Fruit fly (Drosophila melanogaster) whole organism, embryonic: Measurements from ENCODE around the gene CG18428.

Experiments
- B-H1 ChIP-seq: fragments of 200-800 bp; sonication (Bioruptor generic); IDR thresholded peaks from 3 replicates; pipeline ENCODE4 v1.3.6; 2022; ENCODE audit warnings: missing biosample characterization, missing genetic modification characterization
- CG12155 ChIP-seq: fragments of 200-800 bp; sonication (Bioruptor generic); optimal IDR thresholded peaks from 3 replicates; lab custom pipeline; 2016; ENCODE audit warnings: missing biosample characterization, missing genetic modification characterization
- CG13123 ChIP-seq: fragments of 200-800 bp; sonication (Bioruptor generic); optimal IDR thresholded peaks from 2 replicates; lab custom pipeline; 2016; ENCODE audit warnings: missing biosample characterization, missing genetic modification characterization
- CG13424 ChIP-seq: fragments of 200-800 bp; sonication (Bioruptor generic); optimal IDR thresholded peaks from 2 replicates; lab custom pipeline; 2019; ENCODE audit warnings: missing biosample characterization, mild to moderate bottlenecking, missing genetic modification characterization, moderate library complexity
- CG14710 ChIP-seq: fragments of 200-800 bp; sonication (Bioruptor generic); optimal IDR thresholded peaks from 3 replicates; lab custom pipeline; 2019; ENCODE audit warnings: missing biosample characterization, mild to moderate bottlenecking, missing genetic modification characterization, moderate library complexity
- CG15073 ChIP-seq: fragments of 200-800 bp; sonication (Bioruptor generic); optimal IDR thresholded peaks from 2 replicates; lab custom pipeline; 2016; ENCODE audit warnings: missing biosample characterization, missing genetic modification characterization
- CG16813 ChIP-seq: fragments of 200-800 bp; sonication (Bioruptor generic); IDR thresholded peaks from 3 replicates; pipeline ENCODE4 v1.3.6; 2022; ENCODE audit warnings: missing biosample characterization, missing genetic modification characterization; ENCODE audit not compliant: partially characterized antibody
- CG17359 ChIP-seq: fragments of 200-800 bp; sonication (Bioruptor generic); optimal IDR thresholded peaks from 3 replicates; lab custom pipeline; 2018; ENCODE audit warnings: missing biosample characterization, mild to moderate bottlenecking, missing genetic modification characterization, moderate library complexity
- CG18011 ChIP-seq: fragments of 200-800 bp; sonication (Bioruptor generic); optimal IDR thresholded peaks from 2 replicates; lab custom pipeline; 2017; ENCODE audit warnings: missing biosample characterization, missing genetic modification characterization, mild to moderate bottlenecking, moderate library complexity, missing genotype
- CG18599 ChIP-seq: fragments of 200-800 bp; sonication (Bioruptor generic); optimal IDR thresholded peaks from 3 replicates; lab custom pipeline; 2017; ENCODE audit warnings: missing biosample characterization, missing genetic modification characterization, mild to moderate bottlenecking, moderate library complexity, missing genetic modification reagents
- CG4360 ChIP-seq: fragments of 200-800 bp; sonication (Bioruptor generic); IDR thresholded peaks from 2 replicates; pipeline ENCODE4 v1.3.6; 2022; ENCODE audit warnings: missing biosample characterization, missing genetic modification characterization
- CG43689 ChIP-seq: fragments of 200-800 bp; sonication (Bioruptor generic); IDR thresholded peaks from 2 replicates; pipeline ENCODE4 v1.3.6; 2022; ENCODE audit warnings: missing biosample characterization, missing genetic modification characterization
- CG6689 ChIP-seq: fragments of 200-800 bp; sonication (Bioruptor generic); IDR thresholded peaks from 2 replicates; pipeline ENCODE4 v1.3.6; 2022; ENCODE audit warnings: missing biosample characterization, missing genetic modification characterization
- CG7745 ChIP-seq: fragments of 200-800 bp; sonication (Bioruptor generic); optimal IDR thresholded peaks from 2 replicates; lab custom pipeline; 2018; ENCODE audit warnings: missing biosample characterization, mild to moderate bottlenecking, missing genetic modification characterization, moderate library complexity
- CG7963 ChIP-seq: fragments of 200-800 bp; sonication (Bioruptor generic); IDR thresholded peaks from 3 replicates; pipeline ENCODE4 v1.3.6; 2022; ENCODE audit warnings: missing biosample characterization, missing genetic modification characterization; ENCODE audit not compliant: partially characterized antibody
- CG8388 ChIP-seq: fragments of 200-800 bp; sonication (Bioruptor generic); optimal IDR thresholded peaks from 2 replicates; lab custom pipeline; 2019; ENCODE audit warnings: missing biosample characterization, mild to moderate bottlenecking, missing genetic modification characterization, moderate library complexity
- CG8765 ChIP-seq: fragments of 200-800 bp; sonication (Bioruptor generic); IDR thresholded peaks from 2 replicates; pipeline ENCODE4 v1.3.6; 2022; ENCODE audit warnings: missing biosample characterization, missing genetic modification characterization
- CG9727 ChIP-seq: fragments of 200-800 bp; sonication (Bioruptor generic); optimal IDR thresholded peaks from 3 replicates; lab custom pipeline; 2017; ENCODE audit warnings: missing biosample characterization, mild to moderate bottlenecking, missing genetic modification characterization
- CG9797 ChIP-seq: fragments of 200-800 bp; sonication (Bioruptor generic); optimal IDR thresholded peaks from 3 replicates; lab custom pipeline; 2018; ENCODE audit warnings: missing biosample characterization, mild to moderate bottlenecking, missing genetic modification characterization
- CkIIα-i1 ChIP-seq: fragments of 200-800 bp; sonication (Bioruptor generic); IDR thresholded peaks from 2 replicates; pipeline ENCODE4 v1.3.6; 2022; ENCODE audit warnings: missing biosample characterization, missing genetic modification characterization
- Doc2 ChIP-seq: fragments of 200-800 bp; sonication (Bioruptor generic); IDR thresholded peaks from 2 replicates; pipeline ENCODE4 v1.3.6; 2022; ENCODE audit warnings: missing biosample characterization, missing genetic modification characterization
- ERR ChIP-seq: fragments of 200-800 bp; sonication (Bioruptor generic); optimal IDR thresholded peaks from 2 replicates; lab custom pipeline; 2016; ENCODE audit warnings: missing biosample characterization, missing genetic modification characterization
- Hmr ChIP-seq: fragments of 200-800 bp; sonication (Bioruptor generic); optimal IDR thresholded peaks from 3 replicates; lab custom pipeline; 2017; ENCODE audit warnings: mild to moderate bottlenecking, missing biosample characterization, missing genetic modification reagents, missing genetic modification characterization
- Hr51 ChIP-seq, 2 experiments: fragments of 200-800 bp; sonication (Bioruptor generic); optimal IDR thresholded peaks; 2 replicates in 1 of 2; 3 replicates in 1 of 2; lab custom pipeline; 2016 to 2018; ENCODE audit warnings: missing biosample characterization in 2 of 2, missing genetic modification characterization in 2 of 2, mild to moderate bottlenecking in 1 of 2, moderate library complexity in 1 of 2
- Mes4 ChIP-seq: fragments of 200-800 bp; sonication (Bioruptor generic); optimal IDR thresholded peaks from 2 replicates; lab custom pipeline; 2016; ENCODE audit warnings: missing biosample characterization, missing genetic modification characterization
- Oaz ChIP-seq: fragments of 200-800 bp; sonication (Bioruptor generic); IDR thresholded peaks from 2 replicates; pipeline ENCODE4 v1.3.6; 2022; ENCODE audit warnings: missing biosample characterization, missing genetic modification characterization
- Optix ChIP-seq: fragments of 200-800 bp; sonication (Bioruptor generic); IDR thresholded peaks from 3 replicates; pipeline ENCODE4 v1.3.6; 2022; ENCODE audit warnings: missing biosample characterization, missing genetic modification characterization
- Sin3A ChIP-seq: fragments of >200 bp; optimal IDR thresholded peaks from 2 replicates; lab custom pipeline; 2018
- ac ChIP-seq: fragments of 200-800 bp; sonication (Bioruptor generic); optimal IDR thresholded peaks from 3 replicates; lab custom pipeline; 2017; ENCODE audit warnings: missing biosample characterization, mild to moderate bottlenecking, missing genetic modification characterization
- br ChIP-seq: fragments of >200 bp; optimal IDR thresholded peaks from 2 replicates; lab custom pipeline; 2017
- btn ChIP-seq: fragments of 200-800 bp; sonication (Bioruptor generic); optimal IDR thresholded peaks from 2 replicates; lab custom pipeline; 2016; ENCODE audit warnings: missing biosample characterization, missing genetic modification characterization
- dimm ChIP-seq: fragments of 200-800 bp; sonication (Bioruptor generic); IDR thresholded peaks from 2 replicates; pipeline ENCODE4 v1.3.6; 2022; ENCODE audit warnings: missing biosample characterization, missing genetic modification characterization
- esg ChIP-seq: fragments of 200-800 bp; sonication (Bioruptor generic); conservative IDR thresholded peaks from 2 replicates; pipeline ENCODE4 v1.3.6; 2022; ENCODE audit warnings: missing biosample characterization, missing genetic modification characterization
- jing ChIP-seq: fragments of 200-800 bp; sonication (Bioruptor generic); optimal IDR thresholded peaks from 2 replicates; lab custom pipeline; 2018; ENCODE audit warnings: missing biosample characterization, mild to moderate bottlenecking, missing genetic modification characterization
- klu ChIP-seq: fragments of 200-800 bp; sonication (Bioruptor generic); IDR thresholded peaks from 2 replicates; pipeline ENCODE4 v1.3.6; 2022; ENCODE audit warnings: missing biosample characterization, missing genetic modification characterization
- pan ChIP-seq, 4 experiments: fragments of >200 bp in 3 of 4; fragments of 200-800 bp in 1 of 4; sonication (Bioruptor generic) in 1 of 4; optimal IDR thresholded peaks in 3 of 4; IDR thresholded peaks in 1 of 4; 2 replicates each; pipeline versions ENCODE4 v1.3.6 to Lab custom; 2017 to 2022; ENCODE audit warnings: missing biosample characterization in 2 of 4, missing genetic modification characterization in 2 of 4, mixed read lengths in 1 of 4
- peb ChIP-seq: fragments of 200-800 bp; sonication (Bioruptor generic); IDR thresholded peaks from 2 replicates; pipeline ENCODE4 v1.3.6; 2022; ENCODE audit warnings: missing biosample characterization, missing genetic modification characterization
- pho ChIP-seq: fragments of 200-800 bp; sonication (Bioruptor generic); optimal IDR thresholded peaks from 2 replicates; lab custom pipeline; 2016; ENCODE audit warnings: missing biosample characterization, missing genetic modification characterization
- pita ChIP-seq: fragments of 200-800 bp; sonication (Bioruptor generic); optimal IDR thresholded peaks from 2 replicates; lab custom pipeline; 2017; ENCODE audit warnings: missing biosample characterization, mild to moderate bottlenecking, missing genetic modification characterization
- pros ChIP-seq: fragments of 200-800 bp; sonication (Bioruptor generic); optimal IDR thresholded peaks from 3 replicates; lab custom pipeline; 2019; ENCODE audit warnings: missing biosample characterization, mild to moderate bottlenecking, missing genetic modification characterization, moderate library complexity
- pum ChIP-seq: fragments of 200-800 bp; sonication (Bioruptor generic); optimal IDR thresholded peaks from 2 replicates; lab custom pipeline; 2016; ENCODE audit warnings: missing biosample characterization, missing genetic modification characterization
- rib ChIP-seq: fragments of 200-800 bp; sonication (Bioruptor generic); IDR thresholded peaks from 2 replicates; pipeline ENCODE4 v1.3.6; 2022; ENCODE audit warnings: missing biosample characterization, missing genetic modification characterization
- sens ChIP-seq: fragments of 200-800 bp; sonication (Bioruptor generic); peaks from one replicate; lab custom pipeline; 2016; ENCODE audit warnings: missing biosample characterization, missing genetic modification characterization
- sob ChIP-seq: fragments of 200-800 bp; sonication (Bioruptor generic); IDR thresholded peaks from 2 replicates; pipeline ENCODE4 v1.3.6; 2022; ENCODE audit warnings: missing biosample characterization, missing genetic modification characterization
- ssp ChIP-seq: fragments of 200-800 bp; sonication (Bioruptor generic); IDR thresholded peaks from 2 replicates; pipeline ENCODE4 v1.3.6; 2022; ENCODE audit warnings: missing biosample characterization, missing genetic modification characterization
- stwl ChIP-seq: fragments of 200-800 bp; sonication (Bioruptor generic); optimal IDR thresholded peaks from 3 replicates; lab custom pipeline; 2018; ENCODE audit warnings: missing biosample characterization, mild to moderate bottlenecking, missing genetic modification characterization, moderate library complexity
- tgo ChIP-seq: fragments of 200-800 bp; sonication (Bioruptor generic); IDR thresholded peaks from 3 replicates; pipeline ENCODE4 v1.3.6; 2022; ENCODE audit warnings: missing biosample characterization, missing genetic modification characterization
- vfl ChIP-seq: fragments of 200-800 bp; sonication (Bioruptor generic); optimal IDR thresholded peaks from 2 replicates; lab custom pipeline; 2016; ENCODE audit warnings: missing biosample characterization, missing genetic modification characterization
- wek ChIP-seq: fragments of 200-800 bp; sonication (Bioruptor generic); optimal IDR thresholded peaks from 3 replicates; lab custom pipeline; 2018; ENCODE audit warnings: missing biosample characterization, mild to moderate bottlenecking, missing genetic modification characterization, moderate library complexity

The CG18428 gene

DNA sequence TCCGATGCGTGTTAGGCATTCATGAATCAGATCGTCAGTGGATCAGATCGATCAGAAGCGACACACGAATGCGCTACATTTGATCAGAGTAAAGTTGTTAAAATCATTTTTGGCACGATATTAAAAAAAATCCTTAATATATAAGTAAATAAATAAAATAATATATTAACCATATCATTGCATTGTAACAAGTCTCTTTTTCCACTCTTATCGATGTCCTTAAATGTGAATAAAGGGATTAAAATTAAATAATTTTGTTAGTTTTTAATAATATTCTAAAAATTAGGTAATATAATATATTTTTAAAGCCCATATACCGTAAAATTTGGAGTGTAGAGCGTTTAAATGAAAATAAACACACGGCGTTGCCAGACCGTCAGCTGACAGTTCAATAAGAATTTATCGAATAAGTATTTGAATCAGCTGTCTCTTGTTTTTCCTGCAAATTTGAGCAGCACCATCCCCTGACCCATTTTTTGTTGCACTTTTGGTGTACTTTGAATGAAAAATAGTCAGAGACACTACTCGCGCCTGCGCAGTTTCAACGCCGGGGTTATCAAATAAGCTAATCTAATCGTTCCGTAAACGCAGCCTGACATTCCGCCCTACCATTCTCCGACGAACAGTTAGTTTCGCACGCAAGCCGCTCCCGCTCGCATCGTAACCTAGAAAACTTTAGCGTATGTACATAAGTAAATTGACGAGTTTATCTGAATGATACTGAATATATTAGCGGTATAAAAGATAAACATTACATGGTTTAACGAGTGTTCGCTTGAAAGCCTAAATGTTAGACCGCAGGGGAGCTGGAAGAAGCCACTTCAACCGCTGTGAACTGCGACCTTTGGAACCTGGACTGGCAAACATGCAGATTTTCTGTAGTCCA, 43.0 kb downstream of the CG18428 start, which contains the start of the genes p38a and CG6178 (continued):
- no peak for TF ChIP-seq ERR (GFP tag; lab: Kevin White, UChicago)
- TF ChIP-seq CG4360 (GFP tag; lab: Robert Waterston, UW), result peak; percentile 54
- TF ChIP-seq CkIIα-i1, result peak; percentile 87; the same call in 1 of the 2 replicates
- TF ChIP-seq CG9797 (GFP tag; lab: Kevin White, UChicago), result peak; percentile 7
- TF ChIP-seq CG7745 (tag; lab: Kevin White, UChicago), result peak; percentile 35
- TF ChIP-seq vfl (GFP tag; lab: Kevin White, UChicago), result peak; percentile 62
- peak; percentile 35 for TF ChIP-seq pum (GFP tag; lab: Kevin White, UChicago)
- TF ChIP-seq sob (GFP tag; lab: Robert Waterston, UW), result peak; percentile 96
- peak; percentile 98 for TF ChIP-seq tgo (GFP tag; lab: Robert Waterston, UW)
- peak; percentile 95 for TF ChIP-seq B-H1
- peak; percentile 92 for TF ChIP-seq CG43689 (GFP tag; lab: Robert Waterston, UW)
- peak; percentile 76 for TF ChIP-seq stwl (tag; lab: Kevin White, UChicago)
- peak; percentile 82 for TF ChIP-seq sens
- peak; percentile 91 for TF ChIP-seq ssp
- no peak for TF ChIP-seq pros (GFP tag; lab: Kevin White, UChicago)
- TF ChIP-seq wek, result peak; percentile 56
- peak; percentile 61 for TF ChIP-seq CG15073
- no peak for TF ChIP-seq CG16813
- no peak for TF ChIP-seq CG7963 (GFP tag; lab: Robert Waterston, UW)
- peak; percentile 88 for TF ChIP-seq dimm (GFP tag; lab: Robert Waterston, UW)
- peak; percentile 78 for TF ChIP-seq CG18011
- no peak for TF ChIP-seq pita (GFP tag; lab: Kevin White, UChicago)
- TF ChIP-seq jing, result peak; percentile 82
- TF ChIP-seq pho, result peak; percentile 55
- TF ChIP-seq esg (GFP tag; lab: Robert Waterston, UW), result peak; percentile 97
- peak; percentile 90 for TF ChIP-seq Optix (GFP tag; lab: Robert Waterston, UW)
- no peak for TF ChIP-seq br (lab: Kevin White, UChicago)
- TF ChIP-seq peb, result peak; percentile 87
- TF ChIP-seq CG8765, result peak; percentile 78
- TF ChIP-seq Doc2 (GFP tag; lab: Robert Waterston, UW), result peak; percentile 89
- TF ChIP-seq CG17359 (tag; lab: Kevin White, UChicago), result peak; percentile 97
- TF ChIP-seq CG13123 (GFP tag; lab: Kevin White, UChicago), result peak; percentile 80
- peak; percentile 99 for TF ChIP-seq CG13424 (tag; lab: Kevin White, UChicago)
- peak; percentile 97 for TF ChIP-seq CG14710 (tag; lab: Kevin White, UChicago)
- peak; percentile 98 for TF ChIP-seq CG6689 (GFP tag; lab: Robert Waterston, UW)
- TF ChIP-seq rib (GFP tag; lab: Robert Waterston, UW), result peak; percentile 92
- TF ChIP-seq Mes4, result peak; percentile 21
- peak; percentile 67 for TF ChIP-seq ac (GFP tag; lab: Kevin White, UChicago)
- peak; percentile 96 for TF ChIP-seq klu (GFP tag; lab: Robert Waterston, UW)
- TF ChIP-seq CG9727, result peak; percentile 98
- peak; percentile 90 for TF ChIP-seq Oaz (GFP tag; lab: Robert Waterston, UW)
- peak; percentile 5 for TF ChIP-seq Sin3A (lab: Kevin White, UChicago)
- TF ChIP-seq pan (optimal IDR thresholded peaks at IDR 0.05; lab: Kevin White, UChicago), result no peak
- TF ChIP-seq pan (GFP tag; optimal IDR thresholded peaks at IDR 0.05 in 1 of 2, IDR thresholded peaks at IDR 0.05 in 1 of 2), result peak in 1 of 2 experiments; percentile 97
- peak; percentile 52 to 99 for TF ChIP-seq Hr51 (GFP tag; optimal IDR thresholded peaks at IDR 0.05; lab: Kevin White, UChicago)
- peak; percentile 98 for TF ChIP-seq CG18599 (GFP tag; lab: Kevin White, UChicago)
- TF ChIP-seq CG8388 (GFP tag; lab: Kevin White, UChicago), result peak; percentile 97
- no peak for TF ChIP-seq btn (GFP tag; lab: Kevin White, UChicago)
- TF ChIP-seq CG12155 (GFP tag; lab: Kevin White, UChicago), result peak; percentile 91
- peak; percentile 98 for TF ChIP-seq Hmr (GFP tag; lab: Kevin White, UChicago)
